Fruit fly (Drosophila melanogaster) whole organism, embryonic: ENCODE measurements around the gene CG8668.

Experiments
- Bgb ChIP-seq: fragments of 200-800 bp; sonication (Bioruptor generic); IDR thresholded peaks from 2 replicates; pipeline ENCODE4 v1.3.6; 2022; ENCODE audit warnings: missing biosample characterization, missing genetic modification characterization; ENCODE audit not compliant: partially characterized antibody
- CG11085 ChIP-seq: fragments of 200-800 bp; sonication (Bioruptor generic); IDR thresholded peaks from 2 replicates; pipeline ENCODE4 v1.3.6; 2022; ENCODE audit warnings: missing biosample characterization, missing genetic modification characterization
- CG12071 ChIP-seq: fragments of 200-800 bp; sonication (Bioruptor generic); optimal IDR thresholded peaks from 3 replicates; lab custom pipeline; 2018; ENCODE audit warnings: missing biosample characterization, mild to moderate bottlenecking, missing genetic modification characterization
- CG12155 ChIP-seq: fragments of 200-800 bp; sonication (Bioruptor generic); optimal IDR thresholded peaks from 3 replicates; lab custom pipeline; 2016; ENCODE audit warnings: missing biosample characterization, missing genetic modification characterization
- CG13296 ChIP-seq: fragments of 200-800 bp; sonication (Bioruptor generic); optimal IDR thresholded peaks from 3 replicates; lab custom pipeline; 2018; ENCODE audit warnings: missing biosample characterization, mild to moderate bottlenecking, missing genetic modification characterization
- CG14667 ChIP-seq: fragments of 200-800 bp; sonication (Bioruptor generic); IDR thresholded peaks from 2 replicates; pipeline ENCODE4 v1.3.6; 2022; ENCODE audit warnings: missing biosample characterization, missing genetic modification characterization
- CG17912 ChIP-seq: fragments of 200-800 bp; sonication (Bioruptor generic); optimal IDR thresholded peaks from 2 replicates; lab custom pipeline; 2018; ENCODE audit warnings: missing biosample characterization, mild to moderate bottlenecking, missing genetic modification characterization
- CG2678 ChIP-seq: fragments of 200-800 bp; sonication (Bioruptor generic); optimal IDR thresholded peaks from 3 replicates; lab custom pipeline; 2019; ENCODE audit warnings: missing biosample characterization, mild to moderate bottlenecking, missing genetic modification characterization, moderate library complexity
- CG4328 ChIP-seq: fragments of 200-800 bp; sonication (Bioruptor generic); optimal IDR thresholded peaks from 3 replicates; lab custom pipeline; 2017; ENCODE audit warnings: missing biosample characterization, missing genetic modification reagents, missing genetic modification characterization
- CG6175 ChIP-seq: fragments of 200-800 bp; sonication (Bioruptor generic); IDR thresholded peaks from 3 replicates; pipeline ENCODE4 v1.3.6; 2022; ENCODE audit warnings: missing biosample characterization, missing genetic modification characterization
- CG6791 ChIP-seq: fragments of 200-800 bp; sonication (Bioruptor generic); IDR thresholded peaks from 3 replicates; pipeline ENCODE4 v1.3.6; 2022; ENCODE audit warnings: missing biosample characterization, missing genetic modification characterization; ENCODE audit not compliant: partially characterized antibody
- CG6813 ChIP-seq: fragments of 200-800 bp; sonication (Bioruptor generic); optimal IDR thresholded peaks from 2 replicates; lab custom pipeline; 2017; ENCODE audit warnings: missing biosample characterization, missing genetic modification characterization, mild to moderate bottlenecking, moderate library complexity, missing genetic modification reagents
- CG8388 ChIP-seq: fragments of 200-800 bp; sonication (Bioruptor generic); optimal IDR thresholded peaks from 2 replicates; lab custom pipeline; 2019; ENCODE audit warnings: missing biosample characterization, mild to moderate bottlenecking, missing genetic modification characterization, moderate library complexity
- Dip3 ChIP-seq: fragments of 200-800 bp; sonication (Bioruptor generic); optimal IDR thresholded peaks from 3 replicates; lab custom pipeline; 2016; ENCODE audit warnings: missing biosample characterization, missing genetic modification characterization
- Dref ChIP-seq: fragments of 200-800 bp; sonication (Bioruptor generic); IDR thresholded peaks from 2 replicates; pipeline ENCODE4 v1.3.6; 2022; ENCODE audit warnings: missing biosample characterization, missing genetic modification characterization
- Fer3 ChIP-seq: fragments of 200-800 bp; sonication (Bioruptor generic); optimal IDR thresholded peaks from 2 replicates; lab custom pipeline; 2018; ENCODE audit warnings: missing biosample characterization, mild to moderate bottlenecking, missing genetic modification characterization, moderate library complexity
- HLH3B ChIP-seq: fragments of 200-800 bp; sonication (Bioruptor generic); IDR thresholded peaks from 2 replicates; pipeline ENCODE4 v1.3.6; 2022; ENCODE audit warnings: missing biosample characterization, missing genetic modification characterization
- Kr ChIP-seq: fragments of 200-800 bp; sonication (Bioruptor generic); optimal IDR thresholded peaks from 2 replicates; lab custom pipeline; 2017; ENCODE audit warnings: missing biosample characterization, mild to moderate bottlenecking, missing genetic modification characterization
- Max ChIP-seq: fragments of 200-800 bp; sonication (Bioruptor generic); optimal IDR thresholded peaks from 2 replicates; lab custom pipeline; 2016; ENCODE audit warnings: missing biosample characterization, mild to moderate bottlenecking, missing genetic modification characterization
- Nf-YC ChIP-seq: fragments of 200-800 bp; optimal IDR thresholded peaks from 3 replicates; lab custom pipeline; 2019; ENCODE audit warnings: missing biosample characterization, mild to moderate bottlenecking, missing genetic modification characterization, moderate library complexity
- Oli ChIP-seq: fragments of 200-800 bp; sonication (Bioruptor generic); optimal IDR thresholded peaks from 2 replicates; lab custom pipeline; 2018; ENCODE audit warnings: missing biosample characterization, mild to moderate bottlenecking, missing genetic modification characterization, moderate library complexity
- Spps ChIP-seq: fragments of 200-800 bp; sonication (Bioruptor generic); optimal IDR thresholded peaks from 2 replicates; lab custom pipeline; 2018; ENCODE audit warnings: missing biosample characterization, mild to moderate bottlenecking, missing genetic modification characterization
- Taf1 ChIP-seq: fragments of 200-800 bp; sonication (Bioruptor generic); IDR thresholded peaks from 2 replicates; pipeline ENCODE4 v1.3.6; 2022; ENCODE audit warnings: missing biosample characterization, missing genetic modification characterization
- Xbp1 ChIP-seq: fragments of 200-800 bp; sonication (Bioruptor generic); optimal IDR thresholded peaks from 3 replicates; lab custom pipeline; 2016; ENCODE audit warnings: missing biosample characterization, mild to moderate bottlenecking, missing genetic modification characterization
- ac ChIP-seq: fragments of 200-800 bp; sonication (Bioruptor generic); optimal IDR thresholded peaks from 3 replicates; lab custom pipeline; 2017; ENCODE audit warnings: missing biosample characterization, mild to moderate bottlenecking, missing genetic modification characterization
- ase ChIP-seq: fragments of 200-800 bp; sonication (Bioruptor generic); IDR thresholded peaks from 3 replicates; pipeline ENCODE4 v1.3.6; 2022; ENCODE audit warnings: missing biosample characterization, missing genetic modification characterization
- crc ChIP-seq: fragments of 200-800 bp; sonication (Bioruptor generic); optimal IDR thresholded peaks from 2 replicates; lab custom pipeline; 2016; ENCODE audit warnings: missing biosample characterization, missing genetic modification characterization
- dmrt11E ChIP-seq: fragments of 200-800 bp; sonication (Bioruptor generic); optimal IDR thresholded peaks from 3 replicates; lab custom pipeline; 2018; ENCODE audit warnings: missing biosample characterization, mild to moderate bottlenecking, missing genetic modification characterization, moderate library complexity
- eve ChIP-seq, 2 experiments: fragments of >200 bp; optimal IDR thresholded peaks; 2 replicates each; lab custom pipeline; 2017; ENCODE audit warnings: missing biosample characterization in 2 of 2, missing genetic modification characterization in 2 of 2
- fd64A ChIP-seq: fragments of 200-800 bp; sonication (Bioruptor generic); optimal IDR thresholded peaks from 3 replicates; lab custom pipeline; 2018; ENCODE audit warnings: missing biosample characterization, mild to moderate bottlenecking, missing genetic modification characterization
- gce ChIP-seq: fragments of 200-800 bp; sonication (Bioruptor generic); IDR thresholded peaks from 3 replicates; pipeline ENCODE4 v1.3.6; 2022; ENCODE audit warnings: missing biosample characterization, missing genetic modification characterization
- ham ChIP-seq: fragments of 200-800 bp; sonication (Bioruptor generic); IDR thresholded peaks from 2 replicates; pipeline ENCODE4 v1.3.6; 2022; ENCODE audit warnings: missing biosample characterization, missing genetic modification characterization
- schlank ChIP-seq: fragments of 200-800 bp; sonication (Bioruptor generic); optimal IDR thresholded peaks from 2 replicates; lab custom pipeline; 2018; ENCODE audit warnings: missing biosample characterization, mild to moderate bottlenecking, missing genetic modification characterization
- sisA ChIP-seq: fragments of 200-800 bp; sonication (Bioruptor generic); IDR thresholded peaks from 2 replicates; pipeline ENCODE4 v1.3.6; 2022; ENCODE audit warnings: missing biosample characterization, missing genetic modification characterization
- unc-4 ChIP-seq: fragments of 200-800 bp; sonication (Bioruptor generic); IDR thresholded peaks from 2 replicates; pipeline ENCODE4 v1.3.6; 2022; ENCODE audit warnings: missing biosample characterization, missing genetic modification characterization; ENCODE audit not compliant: partially characterized antibody
- wdn ChIP-seq: fragments of 200-800 bp; sonication (Bioruptor generic); IDR thresholded peaks from 2 replicates; pipeline ENCODE4 v1.3.6; 2022; ENCODE audit warnings: missing biosample characterization, missing genetic modification characterization
- wor ChIP-seq: fragments of 200-800 bp; sonication (Bioruptor generic); IDR thresholded peaks from 2 replicates; pipeline ENCODE4 v1.3.6; 2022; ENCODE audit warnings: missing biosample characterization, missing genetic modification characterization
- zen ChIP-seq: fragments of 200-800 bp; sonication (Bioruptor generic); optimal IDR thresholded peaks from 3 replicates; lab custom pipeline; 2018; ENCODE audit warnings: missing biosample characterization, mild to moderate bottlenecking, missing genetic modification characterization, moderate library complexity

The CG8668 gene

dm6 chr2L:8165800-8166576 lies 39.2 kb downstream of the CG8668 start (continued):
- TF ChIP-seq CG6791 (GFP tag; lab: Robert Waterston, UW), result no peak
- TF ChIP-seq gce (GFP tag; lab: Robert Waterston, UW), result no peak
- no peak for TF ChIP-seq CG14667
- TF ChIP-seq sisA, result no peak
- TF ChIP-seq ac, result peak; percentile 86
- TF ChIP-seq CG6175, result no peak
- no peak for TF ChIP-seq Dip3 (GFP tag; lab: Kevin White, UChicago)
- no peak for TF ChIP-seq Oli (tag; lab: Kevin White, UChicago)
- peak; percentile 73 for TF ChIP-seq zen (tag; lab: Kevin White, UChicago)
- peak; percentile 57 for TF ChIP-seq CG6813 (GFP tag; lab: Kevin White, UChicago)
- no peak for TF ChIP-seq HLH3B (GFP tag; lab: Robert Waterston, UW)
- no peak for TF ChIP-seq schlank (tag; lab: Kevin White, UChicago)
- no peak for TF ChIP-seq wor (GFP tag; lab: Robert Waterston, UW)
- TF ChIP-seq Kr (GFP tag; lab: Kevin White, UChicago), result peak; percentile 47
- TF ChIP-seq Nf-YC (tag; lab: Kevin White, UChicago), result no peak
- no peak for TF ChIP-seq Taf1 (GFP tag; lab: Robert Waterston, UW)
- TF ChIP-seq CG2678 (tag; lab: Kevin White, UChicago), result peak; percentile 36
- TF ChIP-seq CG12155 (GFP tag; lab: Kevin White, UChicago), result no peak
- no peak for TF ChIP-seq Fer3 (tag; lab: Kevin White, UChicago)
- no peak for TF ChIP-seq Max (GFP tag; lab: Kevin White, UChicago)
- TF ChIP-seq, all 482 proteins: peak for 55

dm6 chr2L:8168075-8168474 lies 41.3 kb downstream of the CG8668 start:
- TF ChIP-seq Bgb (no peak), unc-4 (no peak), Dref (GFP tag; lab: Robert Waterston, UW) (no peak), Spps (tag; lab: Kevin White, UChicago) (no peak), crc (GFP tag; lab: Kevin White, UChicago) (no peak), CG4328 (no peak), CG12071 (GFP tag; lab: Kevin White, UChicago) (no peak), dmrt11E (tag; lab: Kevin White, UChicago) (no peak), CG17912 (GFP tag; lab: Kevin White, UChicago) (no peak), ham (GFP tag; lab: Robert Waterston, UW) (no peak), Xbp1 (no peak), eve (GFP tag; optimal IDR thresholded peaks at IDR 0.05; lab: Kevin White, UChicago) (no peak), fd64A (GFP tag; lab: Kevin White, UChicago) (no peak), wdn (GFP tag; lab: Robert Waterston, UW) (no peak), ase (no peak), CG8388 (no peak), CG11085 (GFP tag; lab: Robert Waterston, UW) (no peak), CG13296 (no peak)
